Fruit fly (Drosophila melanogaster): ENCODE data around the gene Pdss2.
A peak's percentile ranks its signal among the peaks of the same experiment; 100 is the strongest.

Pdss2 gene

DNA sequence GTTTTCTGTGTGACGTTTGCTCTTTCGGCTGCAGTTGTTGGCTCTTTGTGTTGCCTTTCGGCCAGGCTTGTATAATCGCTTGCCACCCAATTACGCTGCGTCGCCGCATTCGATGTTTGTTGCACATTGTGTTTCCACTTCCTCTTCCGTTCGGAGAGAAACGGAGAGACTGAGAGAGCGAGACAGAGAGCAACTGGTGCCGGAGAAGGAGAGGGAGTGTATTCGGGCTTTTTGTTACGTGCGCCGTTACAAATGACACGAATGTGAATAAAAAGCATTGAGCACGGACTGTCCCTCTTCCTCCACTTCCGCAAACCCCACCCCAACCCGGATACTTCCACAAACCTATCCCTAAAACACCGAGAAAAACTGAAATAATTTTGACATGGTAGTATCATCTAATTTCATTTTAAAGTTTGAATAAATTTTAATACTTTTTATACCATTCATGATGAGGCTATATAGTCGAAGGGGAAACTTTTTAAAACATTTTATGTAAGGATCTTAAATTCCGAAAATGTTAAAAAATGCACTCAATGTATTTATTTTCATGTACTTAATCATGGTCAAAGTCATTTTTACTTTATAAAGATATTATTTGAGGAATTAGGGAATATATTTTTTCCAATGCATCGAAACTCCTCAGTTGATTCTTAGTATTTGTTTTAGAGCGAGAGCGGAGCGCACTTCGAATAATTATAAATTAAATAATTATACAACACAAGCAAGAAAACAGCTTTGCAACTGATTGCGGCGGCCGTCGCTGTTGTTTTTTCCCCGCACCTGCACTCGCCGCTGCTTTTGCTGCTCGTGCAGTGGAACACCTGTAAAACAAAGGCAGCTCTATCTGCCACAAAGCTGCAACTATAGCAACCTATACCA lies 32.7 kb downstream of the Pdss2 start (continued):
- TF ChIP-seq D19B (GFP tag; optimal IDR thresholded peaks at IDR 0.05) (no peak), CG2889 (GFP tag; IDR thresholded peaks at IDR 0.05) (no peak), Jarid2 (GFP tag; optimal IDR thresholded peaks at IDR 0.05) (no peak), CG3995 (GFP tag; optimal IDR thresholded peaks at IDR 0.05) (no peak), CG15269 (tag; optimal IDR thresholded peaks at IDR 0.05) (no peak), nau (GFP tag; optimal IDR thresholded peaks at IDR 0.05) (no peak), CG4707 (GFP tag; optimal IDR thresholded peaks at IDR 0.05) (no peak), TFAM (GFP tag; optimal IDR thresholded peaks at IDR 0.05) (no peak), CG9609 (GFP tag; optimal IDR thresholded peaks at IDR 0.05) (no peak), hb (GFP tag; IDR thresholded peaks at IDR 0.05; ENCODE audit: partially characterized antibody) (no peak), gce (GFP tag; IDR thresholded peaks at IDR 0.05) (no peak), tll (GFP tag; optimal IDR thresholded peaks at IDR 0.05) (no peak), CG14441 (GFP tag; IDR thresholded peaks at IDR 0.05) (no peak), CG16779 (GFP tag; IDR thresholded peaks at IDR 0.05) (0 out of 2 replicates have a peak, but pooled peaks have one; percentile 13), CG13123 (GFP tag; optimal IDR thresholded peaks at IDR 0.05) (no peak), Bdp1 (GFP tag; optimal IDR thresholded peaks at IDR 0.05) (no peak), CG12236 (GFP tag; optimal IDR thresholded peaks at IDR 0.05) (no peak), CG17829 (tag; optimal IDR thresholded peaks at IDR 0.05) (no peak), Ssrp (tag; optimal IDR thresholded peaks at IDR 0.05) (peak; percentile 12), vvl (GFP tag; IDR thresholded peaks at IDR 0.05) (no peak), Gsc (GFP tag; IDR thresholded peaks at IDR 0.05) (no peak), ab (GFP tag; optimal IDR thresholded peaks at IDR 0.05) (no peak), CG18476 (GFP tag; optimal IDR thresholded peaks at IDR 0.05) (no peak), unpg (GFP tag; optimal IDR thresholded peaks at IDR 0.05) (peak; percentile 16), Hey (tag; optimal IDR thresholded peaks at IDR 0.05) (no peak), BtbVII (GFP tag; optimal IDR thresholded peaks at IDR 0.05) (no peak), klu (GFP tag; IDR thresholded peaks at IDR 0.05) (no peak), Rfx (GFP tag; IDR thresholded peaks at IDR 0.05) (no peak), so (GFP tag; IDR thresholded peaks at IDR 0.05) (no peak), Eip74EF (GFP tag; optimal IDR thresholded peaks at IDR 0.05) (peak in 1 of 2 experiments; percentile 71), peb (GFP tag; IDR thresholded peaks at IDR 0.05) (no peak), Sin3A (optimal IDR thresholded peaks at IDR 0.05) (no peak), Ets97D (GFP tag; optimal IDR thresholded peaks at IDR 0.05) (no peak), CG10274 (GFP tag; optimal IDR thresholded peaks at IDR 0.05) (no peak), Adf1 (GFP tag; IDR thresholded peaks at IDR 0.05) (no peak), CG15011 (GFP tag; optimal IDR thresholded peaks at IDR 0.05) (no peak), CG14965 (GFP tag; optimal IDR thresholded peaks at IDR 0.05; ENCODE audit: borderline replicate concordance) (no peak), sc (optimal IDR thresholded peaks at IDR 0.05) (no peak), sc (GFP tag; optimal IDR thresholded peaks at IDR 0.05) (no peak), CG2129 (GFP tag; IDR thresholded peaks at IDR 0.05; ENCODE audit: partially characterized antibody) (no peak), CG7963 (GFP tag; IDR thresholded peaks at IDR 0.05; ENCODE audit: partially characterized antibody) (no peak), Lim3 (GFP tag; IDR thresholded peaks at IDR 0.05) (no peak), CG4404 (GFP tag; IDR thresholded peaks at IDR 0.05) (no peak), fd64A (GFP tag; optimal IDR thresholded peaks at IDR 0.05) (no peak), CG12219 (GFP tag; optimal IDR thresholded peaks at IDR 0.05) (no peak), CG2120 (GFP tag; optimal IDR thresholded peaks at IDR 0.05) (peak; percentile 17), CG18619 (GFP tag; optimal IDR thresholded peaks at IDR 0.05) (no peak), Camta (GFP tag; optimal IDR thresholded peaks at IDR 0.05) (no peak), CG6689 (GFP tag; IDR thresholded peaks at IDR 0.05) (no peak), B-H1 (GFP tag; IDR thresholded peaks at IDR 0.05) (no peak; the same call in 2 of the 3 replicates)
